Worm (Caenorhabditis elegans): ENCODE data around the gene fbxc-34.

fbxc-34 gene

DNA sequence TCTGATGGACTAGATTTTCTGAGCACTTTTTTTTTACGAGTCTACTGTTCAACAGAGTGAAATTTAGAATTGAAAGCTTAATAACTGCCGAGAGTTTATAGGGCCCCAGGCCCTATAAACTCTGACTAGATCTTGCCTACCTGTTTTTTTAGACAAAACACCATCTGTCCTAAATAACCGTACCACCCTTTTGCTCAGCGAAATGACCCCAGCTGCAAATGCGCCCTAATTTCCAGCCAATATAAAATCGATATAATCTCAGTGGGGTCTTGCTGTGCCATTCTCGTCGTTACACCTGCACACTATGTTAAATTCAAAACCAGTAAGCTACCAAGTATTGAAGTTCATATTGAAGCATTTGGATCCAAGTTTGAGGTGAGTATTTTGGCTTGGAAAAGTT is 43.0 kb downstream of the fbxc-34 start, which contains the start of gene fbxc-14:
Gene fbxc-14 (plus strand): TSS at position 301 of the 400 bp plus-strand sequence.
- no peak for TF ChIP-seq hlh-13 (GFP tag; optimal IDR thresholded peaks at IDR 0.05)
- no peak for TF ChIP-seq madf-2 (tag; optimal IDR thresholded peaks at IDR 0.05)
- no peak for TF ChIP-seq tbx-7 (tag; optimal IDR thresholded peaks at IDR 0.05)
- no peak for TF ChIP-seq ttx-3 (tag; optimal IDR thresholded peaks at IDR 0.05)

DNA sequence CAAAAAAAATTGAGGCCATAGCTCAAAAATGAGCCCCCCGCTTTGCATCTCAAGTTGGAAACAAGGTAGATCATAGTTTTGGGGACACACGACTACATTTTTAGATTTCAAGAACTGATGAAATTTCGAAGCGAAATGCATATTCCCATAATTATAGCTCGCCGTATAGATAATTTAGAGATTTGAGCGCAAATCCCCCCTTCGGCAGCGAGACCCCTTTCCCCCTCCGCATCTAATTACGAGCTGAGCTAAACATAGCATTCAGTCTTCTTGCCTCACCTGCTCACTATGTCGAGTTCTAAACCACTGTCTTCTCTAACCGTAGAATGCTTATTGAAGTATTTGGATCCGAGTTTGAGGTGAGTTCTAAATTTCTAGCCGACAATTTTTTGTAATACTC is 48.2 kb downstream of the fbxc-34 start, which contains the start of the genes fbxc-17 and fbxc-15:
Gene fbxc-17 (minus strand): TSS at position 101 of the 400 bp plus-strand sequence.
Gene fbxc-15 (plus strand): TSS at position 289 of the 400 bp plus-strand sequence.
- TF ChIP-seq fax-1 (tag; optimal IDR thresholded peaks at IDR 0.05) (no peak), pag-3 (tag; optimal IDR thresholded peaks at IDR 0.05; ENCODE audit: borderline replicate concordance) (no peak), pqm-1 (tag; optimal IDR thresholded peaks at IDR 0.05) (no peak), pax-1 (tag; optimal IDR thresholded peaks at IDR 0.05) (no peak), zip-5 (tag; optimal IDR thresholded peaks at IDR 0.05) (no peak), ttx-3 (tag; optimal IDR thresholded peaks at IDR 0.05) (no peak), ceh-9 (tag; optimal IDR thresholded peaks at IDR 0.05) (no peak), C38D4.7 (GFP tag; optimal IDR thresholded peaks at IDR 0.05) (no peak), Y22D7AL.16 (tag; optimal IDR thresholded peaks at IDR 0.05) (no peak), npax-4 (tag; optimal IDR thresholded peaks at IDR 0.05) (no peak), sox-4 (tag; optimal IDR thresholded peaks at IDR 0.05) (no peak), lim-6 (tag; optimal IDR thresholded peaks at IDR 0.05) (no peak), K09A11.1 (tag; optimal IDR thresholded peaks at IDR 0.05; ENCODE audit: insufficient read depth) (no peak), ceh-18 (tag; optimal IDR thresholded peaks at IDR 0.05) (no peak), odd-2 (tag; optimal IDR thresholded peaks at IDR 0.05) (no peak), fkh-10 (GFP tag; optimal IDR thresholded peaks at IDR 0.05) (no peak)

Data from whole organism, late embryonic.